Worm (Caenorhabditis elegans) whole organism, young adult: ENCODE data around the gene srsy-2.

Experiments used
- B0035.1 ChIP-seq: sonication (generic microtip); optimal IDR thresholded peaks from 2 replicates; lab custom pipeline; 2016; ENCODE audit warnings: missing genetic modification characterization, mild to moderate bottlenecking, missing compliant biosample characterization, missing genotype, missing genetic modification reagents
- B0336.3 ChIP-seq: fragments of 200-800 bp; sonication (Bioruptor generic); IDR thresholded peaks from 2 replicates; pipeline ENCODE4 v1.3.6; 2022; ENCODE audit warnings: missing genetic modification characterization, missing compliant biosample characterization
- C06A6.2 ChIP-seq: fragments of 200-800 bp; sonication (Bioruptor generic); conservative IDR thresholded peaks from 2 replicates; pipeline ENCODE4 v1.3.6; 2022; ENCODE audit warnings: missing genetic modification characterization, missing compliant biosample characterization
- F23B12.7 ChIP-seq: sonication (generic microtip); optimal IDR thresholded peaks from 2 replicates; lab custom pipeline; 2017; ENCODE audit warnings: missing genetic modification characterization, mild to moderate bottlenecking, missing compliant biosample characterization, antibody characterized with exemption, moderate library complexity; ENCODE audit not compliant: insufficient read depth
- F33H1.4 ChIP-seq: fragments of 200-800 bp; sonication (Bioruptor generic); IDR thresholded peaks from 2 replicates; pipeline ENCODE4 v1.3.6; 2022; ENCODE audit warnings: missing genetic modification reagents, missing genetic modification characterization, missing compliant biosample characterization
- F37B4.10 ChIP-seq: fragments of 200-800 bp; sonication (Bioruptor generic); IDR thresholded peaks from 2 replicates; pipeline ENCODE4 v1.3.6; 2022; ENCODE audit warnings: missing genetic modification characterization, missing compliant biosample characterization
- F39B2.1 ChIP-seq: fragments of 200-800 bp; sonication (Bioruptor generic); IDR thresholded peaks from 2 replicates; pipeline ENCODE4 v1.3.6; 2022; ENCODE audit warnings: missing genetic modification reagents, missing genetic modification characterization, missing compliant biosample characterization
- F52B5.7 ChIP-seq: sonication (generic microtip); optimal IDR thresholded peaks from 2 replicates; lab custom pipeline; 2016; ENCODE audit warnings: mild to moderate bottlenecking, missing genetic modification characterization, missing compliant biosample characterization
- K11D2.4 ChIP-seq: fragments of 200-800 bp; sonication (Bioruptor generic); IDR thresholded peaks from 2 replicates; pipeline ENCODE4 v1.3.6; 2022; ENCODE audit warnings: missing genetic modification reagents, missing genetic modification characterization, missing compliant biosample characterization
- Y67H2A.10 ChIP-seq: fragments of 200-800 bp; sonication (Bioruptor generic); conservative IDR thresholded peaks from 2 replicates; pipeline ENCODE4 v1.3.6; 2022; ENCODE audit warnings: missing genetic modification reagents, missing genetic modification characterization, missing compliant biosample characterization
- ama-1 ChIP-seq, 3 experiments: fragments of 150-350 bp in 1 of 3; sonication (generic microtip) in 2 of 3; optimal IDR thresholded peaks; 2 replicates each; lab custom pipeline; 2014 to 2018; ENCODE audit warnings: missing biosample characterization in 2 of 3, missing genetic modification characterization in 2 of 3, missing genetic modification reagents in 2 of 3
- aptf-2 ChIP-seq: fragments of 200-800 bp; sonication (Bioruptor generic); conservative IDR thresholded peaks from 2 replicates; pipeline ENCODE4 v1.3.6; 2022; ENCODE audit warnings: missing genetic modification reagents, missing genetic modification characterization, missing compliant biosample characterization
- aptf-3 ChIP-seq: fragments of 200-800 bp; sonication (Bioruptor generic); IDR thresholded peaks from 2 replicates; pipeline ENCODE4 v1.3.6; 2022; ENCODE audit warnings: missing genetic modification characterization, missing compliant biosample characterization
- atf-7 ChIP-seq: sonication (generic microtip); optimal IDR thresholded peaks from 2 replicates; lab custom pipeline; 2017; ENCODE audit warnings: mild to moderate bottlenecking, missing genetic modification characterization, missing compliant biosample characterization
- attf-6 ChIP-seq: fragments of 200-800 bp; sonication (Bioruptor generic); IDR thresholded peaks from 2 replicates; pipeline ENCODE4 v1.3.6; 2022; ENCODE audit warnings: missing genetic modification reagents, missing genetic modification characterization, missing compliant biosample characterization
- cebp-1 ChIP-seq, 2 experiments: fragments of 200-800 bp in 1 of 2; sonication (Bioruptor generic) in 1 of 2; sonication (generic microtip) in 1 of 2; IDR thresholded peaks in 1 of 2; optimal IDR thresholded peaks in 1 of 2; 2 replicates each; pipeline versions ENCODE4 v1.3.6 to Lab custom; 2017 to 2022; ENCODE audit warnings: missing compliant biosample characterization in 2 of 2, missing genetic modification characterization in 2 of 2, mild to moderate bottlenecking in 1 of 2, missing genetic modification reagents in 1 of 2, moderate library complexity in 1 of 2
- cebp-2 ChIP-seq: fragments of 200-800 bp; sonication (Bioruptor generic); IDR thresholded peaks from 2 replicates; pipeline ENCODE4 v1.3.6; 2022; ENCODE audit warnings: missing genetic modification characterization, missing compliant biosample characterization
- ceh-100 ChIP-seq: fragments of 200-800 bp; sonication (Bioruptor generic); IDR thresholded peaks from 2 replicates; pipeline ENCODE4 v1.3.6; 2022; ENCODE audit warnings: missing genetic modification reagents, missing genetic modification characterization, missing compliant biosample characterization
- ceh-27 ChIP-seq: fragments of 200-800 bp; sonication (Bioruptor generic); optimal IDR thresholded peaks from 2 replicates; lab custom pipeline; 2018; ENCODE audit warnings: mild to moderate bottlenecking, missing genetic modification characterization, moderate library complexity, missing compliant biosample characterization
- ceh-91 ChIP-seq: fragments of 200-800 bp; sonication (Bioruptor generic); IDR thresholded peaks from 2 replicates; pipeline ENCODE4 v1.3.6; 2022; ENCODE audit warnings: missing genetic modification reagents, missing genetic modification characterization, missing compliant biosample characterization
- dox-1 ChIP-seq: fragments of 200-800 bp; sonication (Bioruptor generic); IDR thresholded peaks from 2 replicates; pipeline ENCODE4 v1.3.6; 2022; ENCODE audit warnings: missing genetic modification reagents, missing genetic modification characterization, missing compliant biosample characterization
- dpff-1 ChIP-seq: sonication (generic microtip); optimal IDR thresholded peaks from 2 replicates; lab custom pipeline; 2017; ENCODE audit warnings: mild to moderate bottlenecking, missing genetic modification characterization, missing compliant biosample characterization
- dpl-1 ChIP-seq: fragments of 150-350 bp; optimal IDR thresholded peaks from 2 replicates; lab custom pipeline; 2014; ENCODE audit warnings: missing biosample characterization, missing genetic modification reagents, missing genetic modification characterization
- egl-44 ChIP-seq: fragments of 200-800 bp; sonication (Bioruptor generic); IDR thresholded peaks from 2 replicates; pipeline ENCODE4 v1.3.6; 2022; ENCODE audit warnings: missing genetic modification reagents, missing genetic modification characterization, missing compliant biosample characterization
- ekl-4 ChIP-seq: fragments of 200-800 bp; sonication (Bioruptor generic); IDR thresholded peaks from 2 replicates; pipeline ENCODE4 v1.3.6; 2022; ENCODE audit warnings: missing genetic modification reagents, missing genetic modification characterization, missing compliant biosample characterization
- ets-4 ChIP-seq: fragments of 200-800 bp; sonication (Bioruptor generic); optimal IDR thresholded peaks from 2 replicates; lab custom pipeline; 2018; ENCODE audit warnings: mild to moderate bottlenecking, missing genetic modification characterization, missing compliant biosample characterization
- hlh-12 ChIP-seq: sonication (generic microtip); optimal IDR thresholded peaks from 2 replicates; lab custom pipeline; 2016; ENCODE audit warnings: missing genetic modification characterization, missing compliant biosample characterization
- hlh-26 ChIP-seq: fragments of 200-800 bp; sonication (Bioruptor generic); conservative IDR thresholded peaks from 2 replicates; pipeline ENCODE4 v1.3.6; 2022; ENCODE audit warnings: missing genetic modification reagents, missing genetic modification characterization, missing compliant biosample characterization
- hrde-1 ChIP-seq: sonication (generic microtip); optimal IDR thresholded peaks from 2 replicates; lab custom pipeline; 2016; ENCODE audit warnings: missing genetic modification characterization, mild to moderate bottlenecking, missing compliant biosample characterization, moderate library complexity, missing genotype, missing genetic modification reagents, borderline replicate concordance
- hsf-1 ChIP-seq: fragments of 200-800 bp; sonication (Bioruptor generic); IDR thresholded peaks from 2 replicates; pipeline ENCODE4 v1.3.6; 2022; ENCODE audit warnings: missing genetic modification reagents, missing genetic modification characterization, missing compliant biosample characterization
- lin-40 ChIP-seq: sonication (generic microtip); optimal IDR thresholded peaks from 2 replicates; lab custom pipeline; 2016; ENCODE audit warnings: missing genetic modification characterization, mild to moderate bottlenecking, missing compliant biosample characterization, missing genotype, missing genetic modification reagents
- lin-54 ChIP-seq: fragments of 200-800 bp; sonication (Bioruptor generic); optimal IDR thresholded peaks from 2 replicates; lab custom pipeline; 2018; ENCODE audit warnings: mild to moderate bottlenecking, missing genetic modification characterization, missing compliant biosample characterization
- madf-3 ChIP-seq: fragments of 200-800 bp; sonication (Bioruptor generic); IDR thresholded peaks from 2 replicates; pipeline ENCODE4 v1.3.6; 2022; ENCODE audit warnings: missing genetic modification reagents, missing genetic modification characterization, missing compliant biosample characterization
- mcd-1 ChIP-seq: fragments of 200-800 bp; sonication (Bioruptor generic); IDR thresholded peaks from 2 replicates; pipeline ENCODE4 v1.3.6; 2022; ENCODE audit warnings: missing genetic modification reagents, missing genetic modification characterization, missing compliant biosample characterization
- mxl-1 ChIP-seq: sonication (generic microtip); optimal IDR thresholded peaks from 2 replicates; lab custom pipeline; 2016; ENCODE audit warnings: missing genetic modification characterization, missing compliant biosample characterization
- nhr-179 ChIP-seq: sonication (generic microtip); optimal IDR thresholded peaks from 2 replicates; lab custom pipeline; 2016; ENCODE audit warnings: mild to moderate bottlenecking, missing genetic modification characterization, missing compliant biosample characterization
- nhr-90 ChIP-seq: sonication (generic microtip); optimal IDR thresholded peaks from 2 replicates; lab custom pipeline; 2016; ENCODE audit warnings: missing genotype, mild to moderate bottlenecking, missing genetic modification characterization, missing compliant biosample characterization
- pha-4 ChIP-seq: fragments of 150-350 bp; sonication (generic microtip); optimal IDR thresholded peaks from 2 replicates; lab custom pipeline; 2014; ENCODE audit warnings: missing biosample characterization, missing genetic modification reagents, missing genetic modification characterization
- rcor-1 ChIP-seq: fragments of 200-800 bp; sonication (Bioruptor generic); IDR thresholded peaks from 2 replicates; pipeline ENCODE4 v1.3.6; 2022; ENCODE audit warnings: missing genetic modification reagents, missing genetic modification characterization, missing compliant biosample characterization
- rec-8 ChIP-seq, 2 experiments: sonication (generic microtip); optimal IDR thresholded peaks; 2 replicates each; lab custom pipeline; 2016; ENCODE audit warnings: mild to moderate bottlenecking in 2 of 2, missing genetic modification characterization in 2 of 2, missing genetic modification reagents in 2 of 2, missing genotype in 2 of 2, missing biosample characterization in 1 of 2, missing compliant biosample characterization in 1 of 2, moderate library complexity in 1 of 2
- repo-1 ChIP-seq: sonication (generic microtip); optimal IDR thresholded peaks from 2 replicates; lab custom pipeline; 2017; ENCODE audit warnings: mild to moderate bottlenecking, missing genetic modification characterization, missing compliant biosample characterization
- sdz-38 ChIP-seq: sonication (generic microtip); optimal IDR thresholded peaks from 2 replicates; lab custom pipeline; 2016; ENCODE audit warnings: missing genotype, missing genetic modification characterization, missing compliant biosample characterization
- tbp1 ChIP-seq: fragments of 200-800 bp; sonication (Bioruptor generic); optimal IDR thresholded peaks from 2 replicates; lab custom pipeline; 2018; ENCODE audit warnings: mild to moderate bottlenecking, missing genetic modification characterization, missing compliant biosample characterization
- tbx-9 ChIP-seq: sonication (generic microtip); optimal IDR thresholded peaks from 2 replicates; lab custom pipeline; 2016; ENCODE audit warnings: borderline replicate concordance, missing genetic modification characterization, inconsistent platforms, missing compliant biosample characterization
- ztf-18 ChIP-seq: sonication (generic microtip); optimal IDR thresholded peaks from 2 replicates; lab custom pipeline; 2016; ENCODE audit warnings: missing genotype, mild to moderate bottlenecking, missing genetic modification characterization, missing compliant biosample characterization
- ztf-26 ChIP-seq: sonication (generic microtip); optimal IDR thresholded peaks from 2 replicates; lab custom pipeline; 2017; ENCODE audit warnings: missing genetic modification characterization, missing compliant biosample characterization
- ztf-28 ChIP-seq: fragments of 200-800 bp; sonication (Bioruptor generic); IDR thresholded peaks from 2 replicates; pipeline ENCODE4 v1.3.6; 2022; ENCODE audit warnings: missing genetic modification reagents, missing genetic modification characterization, missing compliant biosample characterization

Gene srsy-2

DNA sequence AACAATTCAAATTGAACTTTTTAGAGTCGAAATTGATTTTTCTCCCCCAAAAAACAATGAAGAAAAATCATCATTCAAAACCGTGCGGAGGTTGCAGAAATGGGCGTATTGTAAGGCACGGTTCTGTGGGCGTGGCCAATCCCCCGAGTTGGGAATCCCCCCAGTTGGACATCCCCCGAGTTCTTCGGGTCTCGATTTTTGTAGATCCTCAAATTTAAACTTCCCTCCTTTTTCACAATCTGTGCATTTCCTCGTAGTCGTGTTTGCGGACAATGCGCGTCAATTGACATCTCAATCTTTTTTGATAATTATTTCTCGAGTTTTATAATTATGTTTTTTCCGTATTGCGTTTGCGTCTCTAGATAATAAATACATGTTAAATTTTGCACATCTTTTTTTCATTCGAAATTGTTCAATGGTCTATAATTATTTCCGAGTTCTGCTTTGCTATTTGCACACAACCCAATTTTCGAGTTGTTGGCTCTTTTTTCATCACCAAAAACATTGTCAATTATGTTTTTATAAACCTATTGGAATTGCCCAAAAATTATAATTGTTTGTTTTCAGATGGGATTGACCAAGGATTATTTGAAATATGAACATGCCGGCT, 43.0 kb upstream of the srsy-2 start, which contains the start of gene F13H8.2 (continued):
- no peak for TF ChIP-seq ets-4 (GFP tag; lab: Kevin White, UChicago)
- 0 out of 2 replicates have a peak, but pooled peaks have one; percentile 32 for TF ChIP-seq cebp-2 (GFP tag; lab: Robert Waterston, UW)
- TF ChIP-seq egl-44 (GFP tag; lab: Robert Waterston, UW): peak; percentile 66; the same call in 1 of the 2 replicates
- 0 out of 2 replicates have a peak, but pooled peaks have one; percentile 15 for TF ChIP-seq madf-3 (GFP tag; lab: Robert Waterston, UW)
- TF ChIP-seq hsf-1 (GFP tag; lab: Robert Waterston, UW): peak; percentile 37; the same call in 1 of the 2 replicates
- TF ChIP-seq pha-4: no peak
- no peak for TF ChIP-seq aptf-3 (GFP tag; lab: Robert Waterston, UW)
- TF ChIP-seq lin-54 (GFP tag; lab: Kevin White, UChicago): peak; percentile 96
- TF ChIP-seq cebp-1 (GFP tag; IDR thresholded peaks at IDR 0.05; lab: Robert Waterston, UW): peak; percentile 48; the same call in 1 of the 2 replicates
- TF ChIP-seq cebp-1 (tag; optimal IDR thresholded peaks at IDR 0.05; lab: Kevin White, UChicago): no peak
- no peak; the same call in 1 of the 2 replicates for TF ChIP-seq B0336.3
- TF ChIP-seq mcd-1: peak; percentile 90
- TF ChIP-seq F52B5.7 (tag; lab: Kevin White, UChicago): no peak
- peak; percentile 52 for TF ChIP-seq tbp1
- peak; percentile 92 for TF ChIP-seq rcor-1
- TF ChIP-seq F33H1.4 (GFP tag; lab: Robert Waterston, UW): peak; percentile 73
- TF ChIP-seq dpff-1 (tag; lab: Kevin White, UChicago): no peak
- no peak for TF ChIP-seq Y67H2A.10
- TF ChIP-seq hlh-26 (GFP tag; lab: Robert Waterston, UW): no peak
- no peak for TF ChIP-seq F39B2.1 (GFP tag; lab: Robert Waterston, UW)
- peak; percentile 86 for TF ChIP-seq ekl-4
- TF ChIP-seq ztf-26 (tag; lab: Kevin White, UChicago): peak; percentile 13
- peak; percentile 78 for TF ChIP-seq ceh-91 (GFP tag; lab: Robert Waterston, UW)
- TF ChIP-seq hlh-12 (tag; lab: Kevin White, UChicago): no peak
- TF ChIP-seq tbx-9 (tag; lab: Kevin White, UChicago): no peak
- no peak for TF ChIP-seq hrde-1 (tag; lab: Kevin White, UChicago)
- TF ChIP-seq repo-1 (tag; lab: Kevin White, UChicago): no peak
- peak; percentile 95 for TF ChIP-seq ztf-28 (GFP tag; lab: Robert Waterston, UW)
- TF ChIP-seq rec-8 (tag; optimal IDR thresholded peaks at IDR 0.05; lab: Kevin White, UChicago): no peak
- TF ChIP-seq nhr-90 (tag; lab: Kevin White, UChicago): no peak
- no peak for TF ChIP-seq nhr-179 (tag; lab: Kevin White, UChicago)
- TF ChIP-seq aptf-2: peak; percentile 89; the same call in 1 of the 2 replicates
- TF ChIP-seq C06A6.2 (GFP tag; lab: Robert Waterston, UW): peak; percentile 85
- peak; percentile 84 for TF ChIP-seq K11D2.4
- TF ChIP-seq ama-1 (optimal IDR thresholded peaks at IDR 0.05; lab: Kevin White, UChicago): no peak
- no peak for TF ChIP-seq ama-1 (GFP tag; optimal IDR thresholded peaks at IDR 0.05; lab: Kevin White, UChicago)
- TF ChIP-seq dox-1: peak; percentile 96
- TF ChIP-seq ceh-27 (GFP tag; lab: Kevin White, UChicago): peak; percentile 69
- TF ChIP-seq F23B12.7 (tag; lab: Kevin White, UChicago): peak; percentile 95
- TF ChIP-seq sdz-38 (tag; lab: Kevin White, UChicago): no peak
- TF ChIP-seq atf-7 (tag; lab: Kevin White, UChicago): no peak
- no peak for TF ChIP-seq B0035.1 (tag; lab: Kevin White, UChicago)
- peak; percentile 56 for TF ChIP-seq ztf-18 (tag; lab: Kevin White, UChicago)
- TF ChIP-seq dpl-1: peak; percentile 68
- TF ChIP-seq attf-6 (GFP tag; lab: Robert Waterston, UW): peak; percentile 54
- TF ChIP-seq lin-40 (tag; lab: Kevin White, UChicago): no peak
- TF ChIP-seq F37B4.10 (GFP tag; lab: Robert Waterston, UW): no peak
- peak; percentile 98 for TF ChIP-seq ceh-100 (GFP tag; lab: Robert Waterston, UW)
- TF ChIP-seq mxl-1 (tag; lab: Kevin White, UChicago): no peak
